Worm (Caenorhabditis elegans) whole organism, L1 larva: ENCODE measurements around the gene dao-6.

Experiments used
- C04F5.9 ChIP-seq: sonication (generic microtip); optimal IDR thresholded peaks from 2 replicates; lab custom pipeline; 2016; ENCODE audit warnings: missing genetic modification characterization, missing compliant biosample characterization
- C34B4.2 ChIP-seq: sonication (generic microtip); optimal IDR thresholded peaks from 2 replicates; lab custom pipeline; 2017; ENCODE audit warnings: mild to moderate bottlenecking, missing genetic modification characterization, missing compliant biosample characterization
- Y116A8C.19 ChIP-seq: sonication (generic microtip); optimal IDR thresholded peaks from 2 replicates; lab custom pipeline; 2016; ENCODE audit warnings: missing compliant biosample characterization, missing genetic modification characterization, borderline replicate concordance
- aha-1 ChIP-seq: fragments of 150-350 bp; optimal IDR thresholded peaks from 2 replicates; lab custom pipeline; 2014; ENCODE audit warnings: missing biosample characterization, missing genetic modification characterization
- alr-1 ChIP-seq: fragments of 200-800 bp; sonication (Bioruptor generic); optimal IDR thresholded peaks from 2 replicates; lab custom pipeline; 2018; ENCODE audit warnings: borderline replicate concordance, mild to moderate bottlenecking, missing genetic modification characterization, missing compliant biosample characterization
- ama-1 ChIP-seq: fragments of 150-350 bp; optimal IDR thresholded peaks from 2 replicates; lab custom pipeline; 2014
- ceh-82 ChIP-seq, 3 experiments: fragments of 150-350 bp in 1 of 3; sonication (generic microtip) in 2 of 3; optimal IDR thresholded peaks; 2 replicates each; lab custom pipeline; 2014 to 2017; ENCODE audit warnings: missing biosample characterization in 3 of 3, missing genetic modification characterization in 3 of 3
- ceh-88 ChIP-seq: fragments of 200-800 bp; sonication (Bioruptor generic); IDR thresholded peaks from 2 replicates; pipeline ENCODE4 v1.3.6; 2022; ENCODE audit warnings: missing genetic modification characterization, missing compliant biosample characterization
- ceh-90 ChIP-seq: sonication (generic microtip); optimal IDR thresholded peaks from 2 replicates; lab custom pipeline; 2016; ENCODE audit warnings: missing genetic modification characterization, missing compliant biosample characterization
- dsc-1 ChIP-seq: sonication (generic microtip); optimal IDR thresholded peaks from 2 replicates; lab custom pipeline; 2016; ENCODE audit warnings: mild to moderate bottlenecking, missing genetic modification characterization, missing compliant biosample characterization
- efl-1 ChIP-seq, 4 experiments: fragments of 150-350 bp; optimal IDR thresholded peaks in 3 of 4; peaks in 1 of 4; 1 replicate in 1 of 4; 2 replicates in 3 of 4; lab custom pipeline; 2014; ENCODE audit warnings: missing biosample characterization in 2 of 4, missing genetic modification characterization in 2 of 4, missing genetic modification reagents in 2 of 4
- egl-13 ChIP-seq: sonication (generic microtip); optimal IDR thresholded peaks from 2 replicates; lab custom pipeline; 2016; ENCODE audit warnings: missing genotype, missing genetic modification reagents, missing genetic modification characterization, missing compliant biosample characterization
- fkh-8 ChIP-seq: sonication (generic microtip); optimal IDR thresholded peaks from 2 replicates; lab custom pipeline; 2016; ENCODE audit warnings: mild to moderate bottlenecking, missing genetic modification characterization, missing compliant biosample characterization
- hlh-4 ChIP-seq: sonication (generic microtip); optimal IDR thresholded peaks from 2 replicates; lab custom pipeline; 2016; ENCODE audit warnings: mild to moderate bottlenecking, missing genetic modification characterization, missing compliant biosample characterization
- irx-1 ChIP-seq: sonication (generic microtip); optimal IDR thresholded peaks from 2 replicates; lab custom pipeline; 2016; ENCODE audit warnings: missing genetic modification characterization, missing compliant biosample characterization
- isw-1 ChIP-seq: fragments of 200-800 bp; sonication (Bioruptor generic); IDR thresholded peaks from 2 replicates; pipeline ENCODE4 v1.3.6; 2022; ENCODE audit warnings: missing genetic modification characterization, missing compliant biosample characterization
- lin-14 ChIP-seq: fragments of 200-800 bp; sonication (Bioruptor generic); optimal IDR thresholded peaks from 2 replicates; lab custom pipeline; 2018; ENCODE audit warnings: mild to moderate bottlenecking, missing genetic modification characterization, moderate library complexity, missing compliant biosample characterization
- lin-35 ChIP-seq, 2 experiments: fragments of 150-350 bp; optimal IDR thresholded peaks; 2 replicates each; lab custom pipeline; 2014; ENCODE audit warnings: missing biosample characterization in 2 of 2, missing genetic modification characterization in 2 of 2, missing genetic modification reagents in 2 of 2
- lin-39 ChIP-seq: fragments of 150-350 bp; optimal IDR thresholded peaks from 2 replicates; lab custom pipeline; 2014; ENCODE audit warnings: missing biosample characterization, missing genetic modification reagents, missing genetic modification characterization
- lir-3 ChIP-seq: sonication (generic microtip); optimal IDR thresholded peaks from 2 replicates; lab custom pipeline; 2016; ENCODE audit warnings: mild to moderate bottlenecking, missing genetic modification characterization, moderate library complexity, missing compliant biosample characterization; ENCODE audit not compliant: poor library complexity
- lsy-2 ChIP-seq, 2 experiments: fragments of 150-350 bp; optimal IDR thresholded peaks; 2 replicates each; lab custom pipeline; 2014; ENCODE audit warnings: missing biosample characterization in 2 of 2, missing genetic modification characterization in 2 of 2
- mab-9 ChIP-seq: fragments of 200-800 bp; sonication (Bioruptor generic); IDR thresholded peaks from 2 replicates; pipeline ENCODE4 v1.3.6; 2022; ENCODE audit warnings: missing genetic modification reagents, missing genetic modification characterization, missing compliant biosample characterization
- mdl-1 ChIP-seq, 2 experiments: fragments of 150-350 bp; optimal IDR thresholded peaks; 2 replicates each; lab custom pipeline; 2014 to 2017; ENCODE audit warnings: missing biosample characterization in 2 of 2, missing genetic modification characterization in 2 of 2, inconsistent platforms in 1 of 2
- mef-2 ChIP-seq: fragments of 150-350 bp; optimal IDR thresholded peaks from 2 replicates; lab custom pipeline; 2014; ENCODE audit warnings: missing biosample characterization, missing genetic modification characterization
- nhr-11 ChIP-seq: fragments of 150-350 bp; optimal IDR thresholded peaks from 2 replicates; lab custom pipeline; 2014; ENCODE audit warnings: missing biosample characterization, missing genetic modification characterization
- nhr-12 ChIP-seq: sonication (generic microtip); optimal IDR thresholded peaks from 2 replicates; lab custom pipeline; 2017; ENCODE audit warnings: missing biosample characterization, missing genetic modification characterization
- nhr-19 ChIP-seq: fragments of 200-800 bp; sonication (Bioruptor generic); conservative IDR thresholded peaks from 2 replicates; pipeline ENCODE4 v1.3.6; 2022; ENCODE audit warnings: missing genetic modification characterization, missing compliant biosample characterization
- nhr-20 ChIP-seq: sonication (generic microtip); optimal IDR thresholded peaks from 2 replicates; lab custom pipeline; 2016; ENCODE audit warnings: mild to moderate bottlenecking, missing genetic modification characterization, missing compliant biosample characterization
- nhr-237 ChIP-seq: fragments of 150-350 bp; optimal IDR thresholded peaks from 2 replicates; lab custom pipeline; 2014; ENCODE audit warnings: missing biosample characterization, missing genetic modification characterization
- nhr-71 ChIP-seq: sonication (generic microtip); optimal IDR thresholded peaks from 2 replicates; lab custom pipeline; 2016; ENCODE audit warnings: mild to moderate bottlenecking, missing genetic modification characterization, moderate library complexity, missing compliant biosample characterization
- nhr-84 ChIP-seq: sonication (generic microtip); optimal IDR thresholded peaks from 2 replicates; lab custom pipeline; 2017; ENCODE audit warnings: missing biosample characterization, missing genetic modification characterization
- nhr-85 ChIP-seq: sonication (generic microtip); peaks from one replicate; lab custom pipeline; 2016; ENCODE audit warnings: missing genetic modification characterization, inconsistent platforms, missing compliant biosample characterization
- pag-3 ChIP-seq: sonication (generic microtip); optimal IDR thresholded peaks from 2 replicates; lab custom pipeline; 2017; ENCODE audit warnings: missing genetic modification characterization, mild to moderate bottlenecking, missing compliant biosample characterization, antibody characterized with exemption, borderline replicate concordance; ENCODE audit not compliant: insufficient read depth
- pax-3 ChIP-seq: fragments of 200-800 bp; sonication (Bioruptor generic); optimal IDR thresholded peaks from 2 replicates; lab custom pipeline; 2018; ENCODE audit warnings: mild to moderate bottlenecking, missing genetic modification characterization, moderate library complexity, missing compliant biosample characterization
- rnt-1 ChIP-seq: sonication (generic microtip); optimal IDR thresholded peaks from 2 replicates; lab custom pipeline; 2016; ENCODE audit warnings: mild to moderate bottlenecking, missing genetic modification characterization, moderate library complexity, missing compliant biosample characterization
- snpc-4 ChIP-seq: fragments of 150-350 bp; optimal IDR thresholded peaks from 2 replicates; lab custom pipeline; 2014; ENCODE audit warnings: missing biosample characterization, missing genetic modification characterization
- snu-23 ChIP-seq: sonication (generic microtip); optimal IDR thresholded peaks from 2 replicates; lab custom pipeline; 2016; ENCODE audit warnings: missing genetic modification characterization, missing compliant biosample characterization
- sox-4 ChIP-seq: sonication (generic microtip); optimal IDR thresholded peaks from 2 replicates; lab custom pipeline; 2016; ENCODE audit warnings: missing genetic modification characterization, missing compliant biosample characterization
- sup-37 ChIP-seq: fragments of 200-800 bp; sonication (Bioruptor generic); optimal IDR thresholded peaks from 2 replicates; lab custom pipeline; 2018; ENCODE audit warnings: mild to moderate bottlenecking, missing genetic modification characterization, missing compliant biosample characterization
- swsn-7 ChIP-seq: sonication (generic microtip); optimal IDR thresholded peaks from 2 replicates; lab custom pipeline; 2016; ENCODE audit warnings: missing genetic modification characterization, missing compliant biosample characterization
- unc-30 ChIP-seq: sonication (generic microtip); optimal IDR thresholded peaks from 2 replicates; lab custom pipeline; 2017; ENCODE audit warnings: missing biosample characterization, missing genetic modification characterization
- unc-62 ChIP-seq: fragments of 150-350 bp; optimal IDR thresholded peaks from 2 replicates; lab custom pipeline; 2014; ENCODE audit warnings: missing biosample characterization, missing genetic modification reagents, missing genetic modification characterization
- unc-98 ChIP-seq: fragments of 200-800 bp; sonication (Bioruptor generic); IDR thresholded peaks from 2 replicates; pipeline ENCODE4 v1.3.6; 2022; ENCODE audit warnings: missing genetic modification characterization, missing compliant biosample characterization
- zip-4 ChIP-seq: fragments of 200-800 bp; sonication (Bioruptor generic); optimal IDR thresholded peaks from 2 replicates; lab custom pipeline; 2018; ENCODE audit warnings: mild to moderate bottlenecking, missing genetic modification characterization, moderate library complexity, missing compliant biosample characterization
- ztf-11 ChIP-seq, 2 experiments: sonication (generic microtip); optimal IDR thresholded peaks; 2 replicates each; lab custom pipeline; 2016 to 2017; ENCODE audit warnings: missing genetic modification characterization in 2 of 2, missing biosample characterization in 1 of 2, missing compliant biosample characterization in 1 of 2

dao-6 gene

ce11 chrIII:9733333-9733732 is 2.7 kb downstream of the dao-6 start (continued):
- TF ChIP-seq isw-1 (GFP tag; lab: Robert Waterston, UW) (no peak), nhr-85 (tag; lab: Kevin White, UChicago) (peak; percentile 74), lir-3 (tag; lab: Kevin White, UChicago) (no peak), pag-3 (no peak), sox-4 (tag; lab: Kevin White, UChicago) (no peak), mdl-1 (tag; optimal IDR thresholded peaks at IDR 0.05; lab: Kevin White, UChicago) (no peak), nhr-11 (tag; lab: Kevin White, UChicago) (no peak), unc-98 (GFP tag; lab: Robert Waterston, UW) (no peak), lsy-2 (tag; optimal IDR thresholded peaks at IDR 0.05; lab: Kevin White, UChicago) (peak in 1 of 2 experiments; percentile 23), ama-1 (lab: Kevin White, UChicago) (no peak), dsc-1 (tag; lab: Kevin White, UChicago) (no peak), hlh-4 (tag; lab: Kevin White, UChicago) (no peak), nhr-84 (tag; lab: Kevin White, UChicago) (no peak), rnt-1 (tag; lab: Kevin White, UChicago) (no peak), Y116A8C.19 (tag; lab: Kevin White, UChicago) (no peak), ceh-90 (no peak), aha-1 (tag; lab: Kevin White, UChicago) (no peak), ztf-11 (tag; optimal IDR thresholded peaks at IDR 0.05; lab: Kevin White, UChicago) (no peak), pax-3 (no peak), nhr-237 (no peak), alr-1 (tag; lab: Kevin White, UChicago) (no peak), mab-9 (GFP tag; lab: Robert Waterston, UW) (no peak), irx-1 (tag; lab: Kevin White, UChicago) (no peak), snpc-4 (no peak), ceh-82 (tag; optimal IDR thresholded peaks at IDR 0.05; lab: Kevin White, UChicago) (no peak), mef-2 (tag; lab: Kevin White, UChicago) (no peak), swsn-7 (tag; lab: Kevin White, UChicago) (no peak), ceh-88 (GFP tag; lab: Robert Waterston, UW) (no peak), unc-30 (tag; lab: Kevin White, UChicago) (no peak), C04F5.9 (tag; lab: Kevin White, UChicago) (no peak), sup-37 (no peak), unc-62 (GFP tag; lab: Kevin White, UChicago) (no peak)

- TF ChIP-seq fkh-8 (tag; lab: Kevin White, UChicago) = no peak
- TF ChIP-seq nhr-12 = no peak
- no peak for TF ChIP-seq C34B4.2
- TF ChIP-seq zip-4 = no peak
- no peak for TF ChIP-seq egl-13 (tag; lab: Kevin White, UChicago)
- TF ChIP-seq efl-1 (optimal IDR thresholded peaks at IDR 0.05; lab: Kevin White, UChicago) = no peak
- peak in 1 of 2 experiments; percentile 3 for TF ChIP-seq efl-1 (GFP tag; optimal IDR thresholded peaks at IDR 0.05 in 1 of 2; lab: Kevin White, UChicago)
- peak; percentile 75 for TF ChIP-seq dsc-1 (tag; lab: Kevin White, UChicago)
- peak; percentile 9 for TF ChIP-seq nhr-85 (tag; lab: Kevin White, UChicago)
- peak; percentile 51 for TF ChIP-seq lin-39 (tag; lab: Kevin White, UChicago)
- TF ChIP-seq nhr-19 (GFP tag; lab: Robert Waterston, UW) = no peak; the same call in 1 of the 2 replicates
- peak; percentile 1 to 7 for TF ChIP-seq lsy-2 (tag; optimal IDR thresholded peaks at IDR 0.05; lab: Kevin White, UChicago)
- no peak for TF ChIP-seq lin-35 (GFP tag; optimal IDR thresholded peaks at IDR 0.05; lab: Kevin White, UChicago)
- TF ChIP-seq rnt-1 (tag; lab: Kevin White, UChicago) = peak; percentile 74
- peak; percentile 20 for TF ChIP-seq nhr-20 (tag; lab: Kevin White, UChicago)
- TF ChIP-seq alr-1 (tag; lab: Kevin White, UChicago) = no peak
- TF ChIP-seq nhr-71 (tag; lab: Kevin White, UChicago) = peak; percentile 60
- TF ChIP-seq swsn-7 (tag; lab: Kevin White, UChicago) = peak; percentile 24
- peak; percentile 90 for TF ChIP-seq lin-14
- peak; percentile 19 for TF ChIP-seq snu-23 (GFP tag; lab: Kevin White, UChicago)
Observed at ce11 chrIII:9731313-9731912, 4.6 kb downstream of the dao-6 start.
